Worm (Caenorhabditis elegans): ENCODE measurements around the gene fbxb-114.

Gene fbxb-114

DNA sequence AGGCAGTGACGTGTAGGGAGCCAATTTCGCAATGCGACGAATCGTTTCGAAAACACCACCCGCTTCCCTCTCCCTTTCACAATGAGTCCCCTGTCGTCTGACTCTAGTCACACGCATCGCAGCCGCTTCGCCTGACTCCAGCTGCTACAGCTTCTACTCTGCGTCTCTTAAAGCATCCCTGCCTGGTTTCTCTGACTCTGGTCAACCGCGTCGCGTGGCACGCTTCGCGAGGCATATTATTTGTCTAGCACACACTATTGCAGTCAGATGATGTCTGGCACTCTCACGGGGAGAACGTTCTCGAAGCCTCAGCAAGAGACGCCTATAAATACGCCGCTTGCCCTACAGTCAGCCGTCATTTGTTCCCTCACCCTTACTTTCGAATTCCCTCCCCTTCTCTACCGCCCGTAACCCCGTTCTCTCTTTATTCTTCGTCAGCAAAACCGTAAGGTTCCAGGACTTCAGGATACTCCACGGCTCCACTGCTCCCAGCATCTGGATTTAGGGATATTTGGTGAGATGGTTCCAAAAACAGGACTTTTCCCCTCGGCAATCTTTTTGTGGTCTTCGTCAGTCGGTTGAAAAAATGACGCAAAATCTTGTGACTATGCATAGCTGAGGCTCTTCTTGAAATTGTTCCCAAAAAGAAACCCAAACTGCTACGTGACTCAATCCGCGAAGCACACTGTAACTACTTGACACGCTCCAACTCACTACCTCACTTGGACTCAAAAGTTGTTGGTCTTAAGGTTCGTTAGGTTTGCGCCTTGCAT, 8.1 kb downstream of the fbxb-114 start (continued):
- no peak for TF ChIP-seq F57C9.4 (tag; optimal IDR thresholded peaks at IDR 0.05)
- TF ChIP-seq madf-8 (GFP tag; conservative IDR thresholded peaks at IDR 0.05) = no peak
- TF ChIP-seq lin-54 (GFP tag; optimal IDR thresholded peaks at IDR 0.05) = peak; percentile 42
- TF ChIP-seq athp-1 (tag; optimal IDR thresholded peaks at IDR 0.05) = peak; percentile 79
- peak; percentile 78 for TF ChIP-seq repo-1 (tag; optimal IDR thresholded peaks at IDR 0.05)
- TF ChIP-seq let-607 (tag; optimal IDR thresholded peaks at IDR 0.05) = peak; percentile 88 to 93
- TF ChIP-seq hlh-26 (GFP tag; conservative IDR thresholded peaks at IDR 0.05) = no peak
- TF ChIP-seq T26A5.8 (tag; optimal IDR thresholded peaks at IDR 0.05) = peak; percentile 16
- no peak for TF ChIP-seq lsy-27 (tag; optimal IDR thresholded peaks at IDR 0.05; ENCODE audit: borderline replicate concordance, insufficient read depth)
- peak; percentile 47 for TF ChIP-seq die-1 (tag; optimal IDR thresholded peaks at IDR 0.05)
- peak; percentile 98 for TF ChIP-seq zfh-2 (GFP tag; conservative IDR thresholded peaks at IDR 0.05)
- peak; percentile 77 for TF ChIP-seq sea-2 (GFP tag; IDR thresholded peaks at IDR 0.05)
- peak; percentile 92 for TF ChIP-seq ceh-79 (tag; optimal IDR thresholded peaks at IDR 0.05)
- TF ChIP-seq bed-1 (GFP tag; IDR thresholded peaks at IDR 0.05) = 0 out of 2 replicates have a peak, but pooled peaks have one; percentile 84
- peak; percentile 93 for TF ChIP-seq K11D2.4 (GFP tag; IDR thresholded peaks at IDR 0.05)
- peak; percentile 85 for TF ChIP-seq unc-62 (GFP tag; optimal IDR thresholded peaks at IDR 0.05)
- peak; percentile 28 for TF ChIP-seq B0261.1 (tag; optimal IDR thresholded peaks at IDR 0.05)
- peak; percentile 47 for TF ChIP-seq zim-3 (tag; optimal IDR thresholded peaks at IDR 0.05)
- peak; percentile 63 for TF ChIP-seq nhr-90 (tag; optimal IDR thresholded peaks at IDR 0.05)
- TF ChIP-seq pbrm-1 (GFP tag; IDR thresholded peaks at IDR 0.05) = peak; percentile 91
- no peak for TF ChIP-seq nfya-2 (GFP tag; IDR thresholded peaks at IDR 0.05)
- peak; percentile 93 for TF ChIP-seq tlf-1 (GFP tag; optimal IDR thresholded peaks at IDR 0.05)
- TF ChIP-seq xnd-1 (tag; optimal IDR thresholded peaks at IDR 0.05) = no peak
- peak; percentile 72 for TF ChIP-seq F52B5.7 (tag; optimal IDR thresholded peaks at IDR 0.05)
- TF ChIP-seq ceh-40 (GFP tag; IDR thresholded peaks at IDR 0.05) = no peak
- peak; percentile 76 for TF ChIP-seq Y53G8AR.9 (GFP tag; conservative IDR thresholded peaks at IDR 0.05)
- no peak for TF ChIP-seq ceh-58 (GFP tag; IDR thresholded peaks at IDR 0.05)
- peak; percentile 77 for TF ChIP-seq ztf-22 (GFP tag; optimal IDR thresholded peaks at IDR 0.05)
- TF ChIP-seq dpl-1 (GFP tag; optimal IDR thresholded peaks at IDR 0.05) = peak; percentile 23
- peak; percentile 82 for TF ChIP-seq fkh-3 (tag; optimal IDR thresholded peaks at IDR 0.05)
- peak; percentile 96 for TF ChIP-seq nfyb-1 (GFP tag; IDR thresholded peaks at IDR 0.05)
- TF ChIP-seq ztf-6 (GFP tag; IDR thresholded peaks at IDR 0.05) = 0 out of 2 replicates have a peak, but pooled peaks have one; percentile 19
- peak; percentile 57 for TF ChIP-seq T07F8.4 (tag; optimal IDR thresholded peaks at IDR 0.05)
- peak; percentile 47; the same call in 1 of the 2 replicates for TF ChIP-seq aptf-3 (GFP tag; IDR thresholded peaks at IDR 0.05)
- no peak for TF ChIP-seq F39B2.1 (GFP tag; IDR thresholded peaks at IDR 0.05)
- no peak; the same call in 1 of the 2 replicates for TF ChIP-seq egl-18 (GFP tag; IDR thresholded peaks at IDR 0.05)
- peak; percentile 87 for TF ChIP-seq B0035.1 (tag; optimal IDR thresholded peaks at IDR 0.05)
- peak; percentile 91 for TF ChIP-seq gei-17 (GFP tag; optimal IDR thresholded peaks at IDR 0.05)
- peak; percentile 79 for TF ChIP-seq lir-1 (GFP tag; conservative IDR thresholded peaks at IDR 0.05)
- TF ChIP-seq cebp-2 (GFP tag; IDR thresholded peaks at IDR 0.05) = 0 out of 2 replicates have a peak, but pooled peaks have one; percentile 3
- TF ChIP-seq ccch-3 (GFP tag; optimal IDR thresholded peaks at IDR 0.05) = no peak
- peak in 2 of 3 experiments; percentile 40 to 59 for TF ChIP-seq lin-35 (GFP tag; optimal IDR thresholded peaks at IDR 0.05)
- TF ChIP-seq madf-10 (tag; optimal IDR thresholded peaks at IDR 0.05) = peak; percentile 93
- peak; percentile 85 for TF ChIP-seq mcd-1 (GFP tag; IDR thresholded peaks at IDR 0.05)
- TF ChIP-seq mxl-1 (tag; optimal IDR thresholded peaks at IDR 0.05) = peak; percentile 49
- TF ChIP-seq rec-8 (tag; optimal IDR thresholded peaks at IDR 0.05) = no peak
- TF ChIP-seq efl-1 (GFP tag; optimal IDR thresholded peaks at IDR 0.05) = no peak

Measured in whole organism, young adult.